Worm (Caenorhabditis elegans): ENCODE measurements around the gene R09H10.2.

- TF ChIP-seq ama-1 (optimal IDR thresholded peaks at IDR 0.05) (no peak), unc-62 (GFP tag; optimal IDR thresholded peaks at IDR 0.05 in 1 of 2) (no peak), unc-62 (tag; optimal IDR thresholded peaks at IDR 0.05) (no peak), D1046.2 (GFP tag; IDR thresholded peaks at IDR 0.05) (no peak), lin-15B (tag; optimal IDR thresholded peaks at IDR 0.05) (no peak)
Observed at ce11 chrIV:10589072-10589471, 13.7 kb upstream of the R09H10.2 start, which contains the start of gene C43F9.4.

All from whole organism, L4 larva.